Worm (Caenorhabditis elegans) whole organism, L3 larva: ENCODE results near the gene atf-8.

Source experiments
- R02D3.7 ChIP-seq: fragments of 150-350 bp; optimal IDR thresholded peaks from 2 replicates; lab custom pipeline; 2014; ENCODE audit warnings: missing biosample characterization, missing genetic modification characterization
- ZK546.5 ChIP-seq: sonication (generic microtip); optimal IDR thresholded peaks from 2 replicates; lab custom pipeline; 2017; ENCODE audit warnings: missing biosample characterization, missing genetic modification characterization
- aly-2 ChIP-seq: fragments of 150-350 bp; optimal IDR thresholded peaks from 2 replicates; lab custom pipeline; 2014; ENCODE audit warnings: missing biosample characterization, missing genetic modification characterization
- ama-1 ChIP-seq: fragments of 150-350 bp; optimal IDR thresholded peaks from 2 replicates; lab custom pipeline; 2018
- ceh-16 ChIP-seq: sonication (generic microtip); optimal IDR thresholded peaks from 2 replicates; lab custom pipeline; 2017; ENCODE audit warnings: missing biosample characterization, missing genetic modification characterization
- ceh-28 ChIP-seq: fragments of 150-350 bp; optimal IDR thresholded peaks from 2 replicates; lab custom pipeline; 2014; ENCODE audit warnings: missing biosample characterization, missing genetic modification reagents, missing genetic modification characterization
- ceh-82 ChIP-seq: fragments of 150-350 bp; optimal IDR thresholded peaks from 2 replicates; lab custom pipeline; 2014; ENCODE audit warnings: missing biosample characterization, missing genetic modification characterization
- ceh-9 ChIP-seq: sonication (generic microtip); optimal IDR thresholded peaks from 2 replicates; lab custom pipeline; 2018; ENCODE audit warnings: missing biosample characterization, missing genetic modification characterization
- daf-12 ChIP-seq: fragments of 150-350 bp; optimal IDR thresholded peaks from 2 replicates; lab custom pipeline; 2014; ENCODE audit warnings: missing biosample characterization, missing genetic modification reagents, missing genetic modification characterization
- egl-27 ChIP-seq: sonication (generic microtip); optimal IDR thresholded peaks from 4 replicates; lab custom pipeline; 2017; ENCODE audit warnings: missing biosample characterization, missing genetic modification reagents, missing genetic modification characterization
- egl-5 ChIP-seq: fragments of 150-350 bp; optimal IDR thresholded peaks from 2 replicates; lab custom pipeline; 2017; ENCODE audit warnings: missing biosample characterization, missing genetic modification reagents, missing genetic modification characterization, inconsistent platforms
- elt-1 ChIP-seq: fragments of 150-350 bp; optimal IDR thresholded peaks from 2 replicates; lab custom pipeline; 2014; ENCODE audit warnings: missing biosample characterization, missing genetic modification characterization
- elt-2 ChIP-seq: sonication (generic microtip); optimal IDR thresholded peaks from 2 replicates; lab custom pipeline; 2016; ENCODE audit warnings: missing genetic modification reagents, mild to moderate bottlenecking, missing genetic modification characterization, missing compliant biosample characterization
- elt-3 ChIP-seq, 3 experiments: fragments of 150-350 bp in 1 of 3; sonication (generic microtip) in 2 of 3; optimal IDR thresholded peaks; 2 replicates in 2 of 3; 4 replicates in 1 of 3; lab custom pipeline; 2014 to 2017; ENCODE audit warnings: missing biosample characterization in 3 of 3, missing genetic modification characterization in 3 of 3
- eor-1 ChIP-seq, 2 experiments: fragments of 150-350 bp; optimal IDR thresholded peaks; 2 replicates each; lab custom pipeline; 2014 to 2018; ENCODE audit warnings: missing biosample characterization in 2 of 2, missing genetic modification characterization in 2 of 2
- fkh-10 ChIP-seq: sonication (generic microtip); optimal IDR thresholded peaks from 2 replicates; lab custom pipeline; 2017; ENCODE audit warnings: missing biosample characterization, missing genetic modification reagents, missing genetic modification characterization
- fkh-2 ChIP-seq: fragments of 150-350 bp; optimal IDR thresholded peaks from 2 replicates; lab custom pipeline; 2014; ENCODE audit warnings: missing biosample characterization, missing genetic modification reagents, missing genetic modification characterization
- fos-1 ChIP-seq: fragments of 150-350 bp; optimal IDR thresholded peaks from 2 replicates; lab custom pipeline; 2014; ENCODE audit warnings: missing biosample characterization, missing genetic modification characterization
- hmg-11 ChIP-seq: sonication (generic microtip); optimal IDR thresholded peaks from 2 replicates; lab custom pipeline; 2016; ENCODE audit warnings: missing genetic modification characterization, missing compliant biosample characterization
- jun-1 ChIP-seq: fragments of 150-350 bp; optimal IDR thresholded peaks from 2 replicates; lab custom pipeline; 2014; ENCODE audit warnings: missing biosample characterization, missing genetic modification reagents, missing genetic modification characterization
- lin-15B ChIP-seq: fragments of 150-350 bp; optimal IDR thresholded peaks from 2 replicates; lab custom pipeline; 2014; ENCODE audit warnings: missing biosample characterization, missing genetic modification characterization
- lin-39 ChIP-seq: fragments of 150-350 bp; optimal IDR thresholded peaks from 2 replicates; lab custom pipeline; 2018; ENCODE audit warnings: missing biosample characterization, missing genetic modification reagents, missing genetic modification characterization
- lsy-12 ChIP-seq: sonication (generic microtip); optimal IDR thresholded peaks from 2 replicates; lab custom pipeline; 2016; ENCODE audit warnings: mild to moderate bottlenecking, missing genetic modification characterization, missing compliant biosample characterization
- mdl-1 ChIP-seq: fragments of 150-350 bp; optimal IDR thresholded peaks from 2 replicates; lab custom pipeline; 2014; ENCODE audit warnings: missing biosample characterization, missing genetic modification characterization
- mml-1 ChIP-seq: fragments of 150-350 bp; sonication (generic microtip); optimal IDR thresholded peaks from 3 replicates; lab custom pipeline; 2014; ENCODE audit warnings: missing biosample characterization, missing genetic modification characterization
- nfya-1 ChIP-seq: sonication (generic microtip); optimal IDR thresholded peaks from 2 replicates; lab custom pipeline; 2017; ENCODE audit warnings: missing genetic modification characterization, mild to moderate bottlenecking, missing compliant biosample characterization, antibody characterized with exemption, moderate library complexity; ENCODE audit not compliant: insufficient read depth
- nhr-11 ChIP-seq: fragments of 150-350 bp; optimal IDR thresholded peaks from 2 replicates; lab custom pipeline; 2014; ENCODE audit warnings: missing biosample characterization, missing genetic modification characterization
- nhr-12 ChIP-seq: fragments of 150-350 bp; optimal IDR thresholded peaks from 2 replicates; lab custom pipeline; 2014; ENCODE audit warnings: missing biosample characterization, missing genetic modification characterization
- nhr-23 ChIP-seq: fragments of 150-350 bp; optimal IDR thresholded peaks from 2 replicates; lab custom pipeline; 2014; ENCODE audit warnings: missing biosample characterization, missing genetic modification reagents, missing genetic modification characterization
- nhr-237 ChIP-seq: fragments of 150-350 bp; optimal IDR thresholded peaks from 2 replicates; lab custom pipeline; 2014; ENCODE audit warnings: missing biosample characterization, missing genetic modification characterization
- nhr-25 ChIP-seq: sonication (generic microtip); optimal IDR thresholded peaks from 2 replicates; lab custom pipeline; 2017; ENCODE audit warnings: missing biosample characterization, missing genetic modification characterization
- nhr-28 ChIP-seq: fragments of 150-350 bp; optimal IDR thresholded peaks from 2 replicates; lab custom pipeline; 2014; ENCODE audit warnings: missing biosample characterization, missing genetic modification characterization
- nhr-43 ChIP-seq: sonication (generic microtip); optimal IDR thresholded peaks from 2 replicates; lab custom pipeline; 2016; ENCODE audit warnings: mild to moderate bottlenecking, missing genetic modification characterization, missing compliant biosample characterization; ENCODE audit not compliant: poor library complexity, severe bottlenecking
- nhr-67 ChIP-seq: fragments of 150-350 bp; optimal IDR thresholded peaks from 2 replicates; lab custom pipeline; 2014; ENCODE audit warnings: missing biosample characterization, missing genetic modification characterization
- nhr-76 ChIP-seq: fragments of 150-350 bp; sonication (generic microtip); optimal IDR thresholded peaks from 5 replicates; lab custom pipeline; 2014; ENCODE audit warnings: missing biosample characterization, missing genetic modification characterization
- nhr-77 ChIP-seq: fragments of 150-350 bp; optimal IDR thresholded peaks from 2 replicates; lab custom pipeline; 2014; ENCODE audit warnings: missing biosample characterization, missing genetic modification characterization
- pha-4 ChIP-seq: fragments of 150-350 bp; optimal IDR thresholded peaks from 2 replicates; lab custom pipeline; 2014; ENCODE audit warnings: missing biosample characterization, missing genetic modification reagents, missing genetic modification characterization
- pqm-1 ChIP-seq: fragments of 150-350 bp; optimal IDR thresholded peaks from 2 replicates; lab custom pipeline; 2017; ENCODE audit warnings: missing biosample characterization, missing genetic modification characterization, inconsistent platforms
- sea-2 ChIP-seq: fragments of 150-350 bp; sonication (generic microtip); optimal IDR thresholded peaks from 4 replicates; lab custom pipeline; 2014; ENCODE audit warnings: missing biosample characterization, missing genetic modification reagents, missing genetic modification characterization
- skn-1 ChIP-seq: fragments of 150-350 bp; optimal IDR thresholded peaks from 2 replicates; lab custom pipeline; 2014; ENCODE audit warnings: missing biosample characterization, missing genetic modification characterization
- snpc-4 ChIP-seq: fragments of 150-350 bp; optimal IDR thresholded peaks from 2 replicates; lab custom pipeline; 2014; ENCODE audit warnings: missing biosample characterization, missing genetic modification characterization
- tbx-2 ChIP-seq: sonication (generic microtip); optimal IDR thresholded peaks from 2 replicates; lab custom pipeline; 2016; ENCODE audit warnings: mild to moderate bottlenecking, missing genetic modification characterization, missing compliant biosample characterization
- unc-39 ChIP-seq: sonication (generic microtip); optimal IDR thresholded peaks from 4 replicates; lab custom pipeline; 2017; ENCODE audit warnings: missing biosample characterization, missing genetic modification characterization
- unc-62 ChIP-seq: fragments of 150-350 bp; sonication (generic microtip); optimal IDR thresholded peaks from 4 replicates; lab custom pipeline; 2014; ENCODE audit warnings: missing biosample characterization, missing genetic modification reagents, missing genetic modification characterization
- zag-1 ChIP-seq: fragments of 150-350 bp; optimal IDR thresholded peaks from 2 replicates; lab custom pipeline; 2014; ENCODE audit warnings: missing biosample characterization, missing genetic modification characterization
- ztf-11 ChIP-seq: fragments of 150-350 bp; optimal IDR thresholded peaks from 2 replicates; lab custom pipeline; 2014; ENCODE audit warnings: missing biosample characterization, missing genetic modification characterization
- ztf-4 ChIP-seq: fragments of 150-350 bp; optimal IDR thresholded peaks from 2 replicates; lab custom pipeline; 2014; ENCODE audit warnings: missing biosample characterization, missing genetic modification characterization

Gene atf-8

ce11 chrV:6099634-6100033, 5.8 kb upstream of the atf-8 start:
- no peak for TF ChIP-seq ceh-9 (tag; lab: Kevin White, UChicago)
- TF ChIP-seq nhr-12 (tag; lab: Kevin White, UChicago), result no peak
- TF ChIP-seq lsy-12, result no peak
- no peak for TF ChIP-seq ceh-82 (tag; lab: Kevin White, UChicago)
- peak; percentile 58 for TF ChIP-seq ama-1 (lab: Kevin White, UChicago)
- no peak for TF ChIP-seq ztf-11
- no peak for TF ChIP-seq elt-3 (tag; optimal IDR thresholded peaks at IDR 0.05; lab: Kevin White, UChicago)

ce11 chrV:6100492-6101004, 4.9 kb upstream of the atf-8 start, which contains the start of gene crt-1:
Gene crt-1 (minus strand): TSS chrV:6100542.
- TF ChIP-seq nhr-77 (tag; lab: Kevin White, UChicago), result no peak
- TF ChIP-seq hmg-11 (tag; lab: Kevin White, UChicago), result peak; percentile 80
- no peak for TF ChIP-seq nhr-67 (tag; lab: Kevin White, UChicago)
- TF ChIP-seq elt-2 (tag; lab: Kevin White, UChicago), result peak; percentile 93
- TF ChIP-seq elt-3 (tag; optimal IDR thresholded peaks at IDR 0.05; lab: Kevin White, UChicago), result peak in 1 of 3 experiments; percentile 20
- no peak for TF ChIP-seq aly-2 (tag; lab: Kevin White, UChicago)
- TF ChIP-seq fkh-2 (tag; lab: Kevin White, UChicago), result no peak
- no peak for TF ChIP-seq egl-27 (tag; lab: Kevin White, UChicago)
- peak; percentile 88 for TF ChIP-seq lin-39 (tag; lab: Kevin White, UChicago)
- no peak for TF ChIP-seq ceh-16 (tag; lab: Kevin White, UChicago)
- TF ChIP-seq nhr-11 (tag; lab: Kevin White, UChicago), result peak; percentile 44
- TF ChIP-seq ceh-82 (tag; lab: Kevin White, UChicago), result no peak
- peak; percentile 83 for TF ChIP-seq nhr-23 (tag; lab: Kevin White, UChicago)
- no peak for TF ChIP-seq ceh-9 (tag; lab: Kevin White, UChicago)
- TF ChIP-seq fkh-10 (GFP tag; lab: Kevin White, UChicago), result peak; percentile 12
- TF ChIP-seq R02D3.7 (tag; lab: Kevin White, UChicago), result peak; percentile 82
- TF ChIP-seq pha-4 (tag; lab: Kevin White, UChicago), result peak; percentile 84
- peak; percentile 31 for TF ChIP-seq nhr-43 (tag; lab: Kevin White, UChicago)
- TF ChIP-seq skn-1 (tag; lab: Kevin White, UChicago), result peak; percentile 79
- TF ChIP-seq nhr-76, result no peak
- TF ChIP-seq zag-1 (tag; lab: Kevin White, UChicago), result no peak
- peak; percentile 71 for TF ChIP-seq tbx-2
- peak; percentile 82 for TF ChIP-seq egl-5 (tag; lab: Kevin White, UChicago)
- TF ChIP-seq ztf-4 (tag; lab: Kevin White, UChicago), result peak; percentile 51
- peak; percentile 82 for TF ChIP-seq nhr-25 (tag; lab: Kevin White, UChicago)
- TF ChIP-seq ZK546.5 (tag; lab: Kevin White, UChicago), result no peak
- TF ChIP-seq unc-62, result peak; percentile 43
- peak; percentile 65 for TF ChIP-seq elt-1 (tag; lab: Kevin White, UChicago)
- peak; percentile 45 for TF ChIP-seq ama-1 (lab: Kevin White, UChicago)
- TF ChIP-seq sea-2, result no peak
- peak; percentile 97 for TF ChIP-seq lin-15B (tag; lab: Kevin White, UChicago)
- TF ChIP-seq mml-1 (tag; lab: Kevin White, UChicago), result no peak
- no peak for TF ChIP-seq unc-39
- TF ChIP-seq nhr-12 (tag; lab: Kevin White, UChicago), result no peak
- no peak for TF ChIP-seq ztf-11
- peak; percentile 55 for TF ChIP-seq pqm-1
- peak; percentile 71 for TF ChIP-seq ceh-28 (tag; lab: Kevin White, UChicago)
- peak; percentile 87 for TF ChIP-seq jun-1
- no peak for TF ChIP-seq eor-1 (tag; optimal IDR thresholded peaks at IDR 0.05; lab: Kevin White, UChicago)
- peak; percentile 40 for TF ChIP-seq mdl-1
- peak; percentile 57 for TF ChIP-seq snpc-4 (tag; lab: Kevin White, UChicago)
- TF ChIP-seq nhr-28 (tag; lab: Kevin White, UChicago), result no peak
- peak; percentile 100 for TF ChIP-seq nfya-1 (tag; lab: Kevin White, UChicago)
- peak; percentile 97 for TF ChIP-seq lsy-12
- no peak for TF ChIP-seq nhr-237 (tag; lab: Kevin White, UChicago)
- TF ChIP-seq fos-1, result no peak
- no peak for TF ChIP-seq daf-12 (tag; lab: Kevin White, UChicago)
